Worm (Caenorhabditis elegans) whole organism, late embryonic: ENCODE measurements around the gene scrm-7.

Experiments
- ama-1 ChIP-seq: fragments of 150-350 bp; optimal IDR thresholded peaks from 2 replicates; lab custom pipeline; 2014
- ceh-24 ChIP-seq: sonication (generic microtip); optimal IDR thresholded peaks from 2 replicates; lab custom pipeline; 2016; ENCODE audit warnings: mild to moderate bottlenecking, missing genetic modification characterization, missing compliant biosample characterization
- ceh-9 ChIP-seq: sonication (generic microtip); optimal IDR thresholded peaks from 2 replicates; lab custom pipeline; 2016; ENCODE audit warnings: mild to moderate bottlenecking, missing genetic modification characterization, inconsistent platforms, missing compliant biosample characterization
- dve-1 ChIP-seq: sonication (generic microtip); optimal IDR thresholded peaks from 2 replicates; lab custom pipeline; 2017; ENCODE audit warnings: antibody characterized with exemption, mild to moderate bottlenecking, missing genetic modification characterization, missing compliant biosample characterization
- hlh-30 ChIP-seq: sonication (generic microtip); optimal IDR thresholded peaks from 2 replicates; lab custom pipeline; 2017; ENCODE audit warnings: antibody characterized with exemption, missing genetic modification characterization, missing compliant biosample characterization; ENCODE audit not compliant: insufficient read depth
- mec-3 ChIP-seq: sonication (generic microtip); optimal IDR thresholded peaks from 2 replicates; lab custom pipeline; 2016; ENCODE audit warnings: borderline replicate concordance, missing genetic modification characterization, missing compliant biosample characterization
- pha-4 ChIP-seq: fragments of 150-350 bp; optimal IDR thresholded peaks from 2 replicates; lab custom pipeline; 2018; ENCODE audit warnings: missing biosample characterization, missing genetic modification reagents, missing genetic modification characterization

DNA sequence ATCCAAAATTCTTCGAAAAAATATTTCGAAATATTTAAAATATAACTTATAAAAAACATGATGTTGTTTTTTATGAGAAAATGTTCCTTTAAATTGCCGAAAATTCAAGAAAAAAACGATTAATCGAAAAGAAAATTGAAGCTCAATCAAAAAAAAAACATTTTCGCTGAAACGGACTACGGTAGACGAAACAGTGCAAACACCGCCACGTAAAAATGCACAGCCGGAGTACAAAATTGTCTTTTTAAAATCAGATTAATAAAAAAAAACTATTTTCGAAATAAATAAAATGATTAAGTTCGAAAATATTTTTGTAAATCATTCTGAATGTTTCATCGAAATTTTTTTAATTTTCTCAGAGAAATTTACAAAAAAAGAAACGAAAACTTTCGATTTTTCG lies 34.0 kb upstream of the scrm-7 start:
- TF ChIP-seq ama-1, result no peak
- no peak for TF ChIP-seq ceh-24 (tag; lab: Kevin White, UChicago)
- no peak for TF ChIP-seq pha-4
- TF ChIP-seq hlh-30 (tag; lab: Kevin White, UChicago), result no peak
- no peak for TF ChIP-seq ceh-9 (tag; lab: Kevin White, UChicago)
- TF ChIP-seq dve-1 (tag; lab: Kevin White, UChicago), result no peak
- no peak for TF ChIP-seq mec-3 (tag; lab: Kevin White, UChicago)
